Worm (Caenorhabditis elegans): ENCODE measurements around the gene nspd-5.

ce11 chrII:4856113-4856512, 4.0 kb downstream of the nspd-5 start:
- TF ChIP-seq ztf-29 (GFP tag; IDR thresholded peaks at IDR 0.05) (no peak), ztf-23 (GFP tag; IDR thresholded peaks at IDR 0.05) (no peak)

Measured in whole organism, midembryonic.